Fruit fly (Drosophila melanogaster): Measurements from ENCODE around the gene CG33189.

DNA sequence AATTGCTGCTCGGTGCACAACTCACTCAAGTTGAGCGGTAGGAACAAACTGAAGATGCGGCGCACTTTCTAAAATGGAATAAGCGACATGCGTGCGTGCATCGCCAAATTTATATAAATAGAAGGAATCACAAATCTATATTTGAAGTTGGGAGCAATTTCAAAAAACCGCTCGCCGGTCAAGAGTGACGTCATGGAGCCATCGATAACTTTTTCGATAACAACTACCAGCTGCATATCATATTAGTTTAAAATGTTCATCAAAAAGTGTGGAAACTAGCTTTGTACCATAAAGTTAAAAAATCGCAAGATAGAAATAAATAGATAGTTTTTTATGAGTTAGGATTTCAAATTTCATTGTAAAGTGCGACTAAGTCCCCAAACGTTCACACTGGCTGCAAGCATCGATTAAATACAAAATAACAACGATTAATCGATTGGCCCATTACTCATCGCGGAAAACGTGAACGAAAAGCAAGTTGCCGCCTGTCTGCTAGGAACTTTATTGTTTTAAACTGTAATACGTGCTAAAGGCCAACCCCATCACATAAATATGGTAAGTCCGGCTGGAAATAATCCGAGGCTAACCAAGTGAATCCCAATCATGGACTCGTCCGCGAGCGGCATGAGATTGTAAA, 20.7 kb upstream of the CG33189 start, which contains the start of the genes Pif1A, Pif1B and CCT7:
- TF ChIP-seq CTCF (optimal IDR thresholded peaks at IDR 0.05) (no peak), CG8478 (optimal IDR thresholded peaks at IDR 0.05) (no peak)
